Worm (Caenorhabditis elegans): Measurements from ENCODE around the gene T05C12.11.
A peak's percentile ranks its signal among the peaks of the same experiment; 100 is the strongest.

T05C12.11 gene

ce11 chrII:8156845-8157373 lies 13.4 kb downstream of the T05C12.11 start, which contains the start of the genes tub-1 and tmem-138:
Gene tub-1 (minus strand): TSS chrII:8156945.
Gene tmem-138 (plus strand): TSS chrII:8157323.
- no peak for TF ChIP-seq ceh-44 (GFP tag; IDR thresholded peaks at IDR 0.05)
- no peak for TF ChIP-seq T26A8.4 (GFP tag; IDR thresholded peaks at IDR 0.05)
- TF ChIP-seq hif-1 (tag; optimal IDR thresholded peaks at IDR 0.05): no peak
- no peak for TF ChIP-seq lin-15B (tag; optimal IDR thresholded peaks at IDR 0.05)
- no peak for TF ChIP-seq lin-39 (tag; optimal IDR thresholded peaks at IDR 0.05)
- TF ChIP-seq egl-43 (GFP tag; IDR thresholded peaks at IDR 0.05): no peak
- no peak for TF ChIP-seq nhr-76 (tag; optimal IDR thresholded peaks at IDR 0.05)
- TF ChIP-seq ctbp-1 (GFP tag; IDR thresholded peaks at IDR 0.05): no peak
- no peak for TF ChIP-seq attf-4 (tag; optimal IDR thresholded peaks at IDR 0.05)
- no peak for TF ChIP-seq nhr-102 (tag; optimal IDR thresholded peaks at IDR 0.05)
- no peak for TF ChIP-seq daf-19 (GFP tag; conservative IDR thresholded peaks at IDR 0.05)
- TF ChIP-seq F44E2.7 (GFP tag; IDR thresholded peaks at IDR 0.05): no peak

ce11 chrII:8152711-8153325 lies 17.5 kb downstream of the T05C12.11 start:
- TF ChIP-seq mes-2 (tag; optimal IDR thresholded peaks at IDR 0.05; ENCODE audit: poor library complexity, severe bottlenecking) (peak; percentile 0), set-16 (GFP tag; IDR thresholded peaks at IDR 0.05) (no peak), F44E2.7 (GFP tag; IDR thresholded peaks at IDR 0.05) (no peak), php-3 (GFP tag; IDR thresholded peaks at IDR 0.05) (no peak), fos-1 (tag; optimal IDR thresholded peaks at IDR 0.05) (no peak), pha-4 (GFP tag; IDR thresholded peaks at IDR 0.05) (no peak), pha-4 (tag; optimal IDR thresholded peaks at IDR 0.05) (peak; percentile 54), F49E8.2 (tag; optimal IDR thresholded peaks at IDR 0.05; ENCODE audit: borderline replicate concordance) (no peak), snpc-1.2 (GFP tag; IDR thresholded peaks at IDR 0.05) (no peak), ZK546.5 (tag; optimal IDR thresholded peaks at IDR 0.05) (no peak), nhr-77 (tag; optimal IDR thresholded peaks at IDR 0.05) (no peak), mdt-29 (GFP tag; IDR thresholded peaks at IDR 0.05) (no peak), fkh-10 (GFP tag; optimal IDR thresholded peaks at IDR 0.05) (peak; percentile 63), vab-7 (GFP tag; IDR thresholded peaks at IDR 0.05) (no peak), nhr-6 (tag; optimal IDR thresholded peaks at IDR 0.05) (peak; percentile 82), skn-1 (tag; optimal IDR thresholded peaks at IDR 0.05) (no peak), snpc-4 (tag; optimal IDR thresholded peaks at IDR 0.05) (no peak), hlh-11 (tag; optimal IDR thresholded peaks at IDR 0.05) (peak; percentile 16), dmd-6 (GFP tag; IDR thresholded peaks at IDR 0.05) (no peak), ctbp-1 (GFP tag; IDR thresholded peaks at IDR 0.05) (0 out of 2 replicates have a peak, but pooled peaks have one; percentile 43), ceh-82 (tag; optimal IDR thresholded peaks at IDR 0.05) (no peak), F26F4.8 (GFP tag; conservative IDR thresholded peaks at IDR 0.05) (no peak), lsy-2 (tag; optimal IDR thresholded peaks at IDR 0.05) (peak in 1 of 2 experiments; percentile 56), mep-1 (tag; optimal IDR thresholded peaks at IDR 0.05) (no peak)

ce11 chrII:8149930-8150329 lies 20.3 kb downstream of the T05C12.11 start, which contains the start of gene F10B5.3:
Gene F10B5.3 (minus strand): TSS chrII:8150030.
- TF ChIP-seq unc-62 (GFP tag; optimal IDR thresholded peaks at IDR 0.05 in 1 of 2): peak in 1 of 2 experiments; percentile 7
- no peak for TF ChIP-seq unc-62 (tag; optimal IDR thresholded peaks at IDR 0.05)
- TF ChIP-seq tag-97 (GFP tag; IDR thresholded peaks at IDR 0.05): no peak

- TF ChIP-seq daf-19 (GFP tag; conservative IDR thresholded peaks at IDR 0.05) (0 out of 2 replicates have a peak, but pooled peaks have one; percentile 41), gei-8 (GFP tag; optimal IDR thresholded peaks at IDR 0.05) (no peak), F49E8.2 (tag; optimal IDR thresholded peaks at IDR 0.05; ENCODE audit: borderline replicate concordance) (peak; percentile 61), T26A8.4 (GFP tag; IDR thresholded peaks at IDR 0.05) (no peak), F26F4.8 (GFP tag; conservative IDR thresholded peaks at IDR 0.05) (0 out of 2 replicates have a peak, but pooled peaks have one; percentile 48), Y48G9A.11 (GFP tag; IDR thresholded peaks at IDR 0.05) (0 out of 2 replicates have a peak, but pooled peaks have one; percentile 48), unc-130 (GFP tag; optimal IDR thresholded peaks at IDR 0.05) (peak; percentile 8), arid-1 (GFP tag; conservative IDR thresholded peaks at IDR 0.05) (0 out of 2 replicates have a peak, but pooled peaks have one; percentile 54), snpc-1.2 (GFP tag; IDR thresholded peaks at IDR 0.05) (0 out of 2 replicates have a peak, but pooled peaks have one; percentile 49), lin-38 (GFP tag; IDR thresholded peaks at IDR 0.05) (peak; percentile 50)
Observed at ce11 chrII:8144543-8144942, 25.7 kb downstream of the T05C12.11 start, which contains the start of gene F10B5.2. Gene F10B5.2 (plus strand): TSS chrII:8144762.

Data from whole organism, L4 larva.